Worm (Caenorhabditis elegans) whole organism, L4/young adult: ENCODE measurements around the gene egl-8.

Source experiments
- W03F9.2 ChIP-seq: fragments of 150-350 bp; optimal IDR thresholded peaks from 2 replicates; lab custom pipeline; 2014; ENCODE audit warnings: missing biosample characterization, missing genetic modification characterization
- dao-5 ChIP-seq: sonication (generic microtip); optimal IDR thresholded peaks from 2 replicates; lab custom pipeline; 2016; ENCODE audit warnings: missing genotype, missing genetic modification characterization, moderate library complexity, missing compliant biosample characterization
- him-1 ChIP-seq: sonication (generic microtip); optimal IDR thresholded peaks from 2 replicates; lab custom pipeline; 2016; ENCODE audit warnings: missing genotype, missing genetic modification reagents, missing genetic modification characterization, missing compliant biosample characterization

ce11 chrV:24181-24580, 3.6 kb downstream of the egl-8 start:
- TF ChIP-seq dao-5: no peak
- no peak for TF ChIP-seq W03F9.2 (tag; lab: Kevin White, UChicago)
- TF ChIP-seq him-1 (tag; lab: Kevin White, UChicago): no peak
